Fruit fly (Drosophila melanogaster): ENCODE measurements around the gene CG16974.

CG16974 gene

dm6 chr2L:13222225-13222648 lies 30.5 kb upstream of the CG16974 start, which contains the start of the genes Ski6 and CG16812 (continued):
- TF ChIP-seq zen (tag; optimal IDR thresholded peaks at IDR 0.05), result peak; percentile 83
- no peak for TF ChIP-seq Nf-YC (tag; optimal IDR thresholded peaks at IDR 0.05)
- peak; percentile 67 for TF ChIP-seq CG9797 (GFP tag; optimal IDR thresholded peaks at IDR 0.05)
- TF ChIP-seq CG6854 (GFP tag; optimal IDR thresholded peaks at IDR 0.05), result no peak
- TF ChIP-seq CG13296 (GFP tag; optimal IDR thresholded peaks at IDR 0.05), result peak; percentile 62
- no peak for TF ChIP-seq B-H2 (GFP tag; optimal IDR thresholded peaks at IDR 0.05)
- no peak for TF ChIP-seq h (optimal IDR thresholded peaks at IDR 0.05)
- TF ChIP-seq Dad (GFP tag; optimal IDR thresholded peaks at IDR 0.05), result no peak
- no peak for TF ChIP-seq CG5953 (GFP tag; IDR thresholded peaks at IDR 0.05)
- TF ChIP-seq CG12659 (GFP tag; optimal IDR thresholded peaks at IDR 0.05), result peak; percentile 82
- TF ChIP-seq pzg (GFP tag; optimal IDR thresholded peaks at IDR 0.05), result peak; percentile 61

DNA sequence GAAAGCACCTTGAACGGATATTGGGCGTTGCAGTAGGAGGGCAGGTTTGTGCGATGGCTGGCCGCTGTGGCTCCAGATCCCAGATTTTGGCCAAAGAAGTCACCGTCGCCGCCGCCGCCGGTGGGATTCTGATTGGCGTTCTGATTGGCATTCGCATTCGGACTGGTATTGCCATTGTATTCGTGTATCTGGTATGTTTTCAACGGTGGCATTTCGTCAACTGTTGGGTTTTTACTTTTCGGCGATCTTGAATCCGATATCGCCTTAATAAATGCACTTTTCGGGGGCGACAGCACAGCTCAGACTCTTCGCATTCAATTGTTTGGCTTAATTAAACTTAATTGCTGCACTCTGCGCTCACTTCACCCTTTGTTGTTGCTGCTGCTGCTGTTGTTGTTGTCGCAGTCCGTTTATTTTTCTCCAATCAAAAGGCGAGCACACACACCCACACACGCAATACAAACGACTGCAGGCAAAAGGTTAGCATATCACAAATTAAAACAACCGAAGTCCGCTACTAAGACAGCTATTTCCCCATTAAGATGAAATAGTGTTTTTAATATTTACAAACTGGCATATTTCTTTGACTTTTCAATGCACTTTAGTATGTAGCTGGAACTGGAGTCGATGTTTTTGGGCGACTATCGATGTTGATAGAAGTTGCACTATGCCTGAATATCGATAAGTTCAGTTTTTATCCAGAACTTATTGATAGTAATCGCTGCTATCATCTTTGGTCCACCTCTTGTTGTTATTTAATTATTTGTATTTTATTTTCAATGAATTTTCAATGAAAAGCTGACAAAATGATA lies 27.7 kb upstream of the CG16974 start, which contains the start of the genes CG9426 and mRF1:
TSS of gene CG9426 (minus strand) at position 643 of the 812 bp plus-strand sequence.
TSS of gene mRF1 (plus strand) at position 699 of the 812 bp plus-strand sequence.
- TF ChIP-seq CG14860 (GFP tag; IDR thresholded peaks at IDR 0.05; ENCODE audit: partially characterized antibody), result peak; percentile 94
- TF ChIP-seq MBD-R2 (GFP tag; IDR thresholded peaks at IDR 0.05), result peak; percentile 83
- peak; percentile 21 for TF ChIP-seq Neu2 (GFP tag; optimal IDR thresholded peaks at IDR 0.05; ENCODE audit: borderline replicate concordance)
- peak; percentile 50; the same call in 1 of the 2 replicates for TF ChIP-seq slbo (GFP tag; IDR thresholded peaks at IDR 0.05)
- TF ChIP-seq CTCF (GFP tag; optimal IDR thresholded peaks at IDR 0.05), result no peak
- TF ChIP-seq CG10274 (GFP tag; optimal IDR thresholded peaks at IDR 0.05), result no peak
- peak; percentile 18; the same call in 1 of the 3 replicates for TF ChIP-seq sr (GFP tag; IDR thresholded peaks at IDR 0.05)
- peak; percentile 59 for TF ChIP-seq Sin3A (optimal IDR thresholded peaks at IDR 0.05)
- TF ChIP-seq fu2 (GFP tag; optimal IDR thresholded peaks at IDR 0.05), result peak; percentile 14
- TF ChIP-seq Bgb (GFP tag; IDR thresholded peaks at IDR 0.05; ENCODE audit: partially characterized antibody), result peak; percentile 97
- TF ChIP-seq CG12659 (GFP tag; optimal IDR thresholded peaks at IDR 0.05), result peak; percentile 63
- TF ChIP-seq hkb (optimal IDR thresholded peaks at IDR 0.05), result no peak
- TF ChIP-seq hkb (GFP tag; IDR thresholded peaks at IDR 0.05), result no peak
- peak; percentile 30 for TF ChIP-seq ems (GFP tag; optimal IDR thresholded peaks at IDR 0.05)
- no peak for TF ChIP-seq onecut (GFP tag; IDR thresholded peaks at IDR 0.05)
- TF ChIP-seq hb (GFP tag; IDR thresholded peaks at IDR 0.05; ENCODE audit: partially characterized antibody), result peak; percentile 94
- TF ChIP-seq mam (GFP tag; optimal IDR thresholded peaks at IDR 0.05), result peak; percentile 23
- TF ChIP-seq lbe (GFP tag; optimal IDR thresholded peaks at IDR 0.05), result peak; percentile 34
- peak; percentile 97 for TF ChIP-seq amos (GFP tag; IDR thresholded peaks at IDR 0.05; ENCODE audit: partially characterized antibody)
- no peak for TF ChIP-seq Sox102F (GFP tag; optimal IDR thresholded peaks at IDR 0.05)
- TF ChIP-seq HLH4C (GFP tag; IDR thresholded peaks at IDR 0.05; ENCODE audit: partially characterized antibody), result peak; percentile 97
- peak; percentile 1 for TF ChIP-seq NC2β (GFP tag; optimal IDR thresholded peaks at IDR 0.05)
- no peak for TF ChIP-seq CG3726 (GFP tag; IDR thresholded peaks at IDR 0.05)
- peak; percentile 32; the same call in 1 of the 3 replicates for TF ChIP-seq Aef1 (GFP tag; IDR thresholded peaks at IDR 0.05)
- no peak for TF ChIP-seq CG43689 (GFP tag; IDR thresholded peaks at IDR 0.05)
- peak; percentile 97 for TF ChIP-seq bbx (GFP tag; IDR thresholded peaks at IDR 0.05; ENCODE audit: partially characterized antibody)
- peak; percentile 5 for TF ChIP-seq caup (GFP tag; optimal IDR thresholded peaks at IDR 0.05; ENCODE audit: severe bottlenecking)
- no peak for TF ChIP-seq btn (GFP tag; optimal IDR thresholded peaks at IDR 0.05)
- no peak for TF ChIP-seq gt (GFP tag; IDR thresholded peaks at IDR 0.05)
- TF ChIP-seq wdn (GFP tag; IDR thresholded peaks at IDR 0.05), result no peak
- peak; percentile 95 for TF ChIP-seq hbn (GFP tag; IDR thresholded peaks at IDR 0.05; ENCODE audit: partially characterized antibody)
- TF ChIP-seq CG12155 (GFP tag; optimal IDR thresholded peaks at IDR 0.05), result peak; percentile 17
- TF ChIP-seq CG32767 (GFP tag; IDR thresholded peaks at IDR 0.05), result peak; percentile 44; the same call in 1 of the 2 replicates
- TF ChIP-seq CG34422 (GFP tag; IDR thresholded peaks at IDR 0.05), result peak; percentile 65; the same call in 1 of the 3 replicates
- peak; percentile 81 for TF ChIP-seq pzg (GFP tag; optimal IDR thresholded peaks at IDR 0.05)
- TF ChIP-seq slou (GFP tag; optimal IDR thresholded peaks at IDR 0.05), result no peak
- TF ChIP-seq CG7786 (GFP tag; optimal IDR thresholded peaks at IDR 0.05), result no peak
- peak; percentile 43; the same call in 1 of the 2 replicates for TF ChIP-seq sob (GFP tag; IDR thresholded peaks at IDR 0.05)
- TF ChIP-seq mirr (GFP tag; optimal IDR thresholded peaks at IDR 0.05), result no peak
- TF ChIP-seq nerfin-2 (GFP tag; IDR thresholded peaks at IDR 0.05; ENCODE audit: partially characterized antibody), result peak; percentile 98
